Worm (Caenorhabditis elegans) whole organism, L3 larva: ENCODE results near the gene F33H12.1.
"Not testable (repeated sequence)": the region's sequence is repeated elsewhere in the genome, so short reads cannot be mapped to it uniquely, and the experiment has no call there.

Source experiments
- R02D3.7 ChIP-seq: fragments of 150-350 bp; optimal IDR thresholded peaks from 2 replicates; lab custom pipeline; 2014; ENCODE audit warnings: missing biosample characterization, missing genetic modification characterization
- ZK546.5 ChIP-seq: sonication (generic microtip); optimal IDR thresholded peaks from 2 replicates; lab custom pipeline; 2017; ENCODE audit warnings: missing biosample characterization, missing genetic modification characterization
- aly-2 ChIP-seq: fragments of 150-350 bp; optimal IDR thresholded peaks from 2 replicates; lab custom pipeline; 2014; ENCODE audit warnings: missing biosample characterization, missing genetic modification characterization
- ama-1 ChIP-seq: fragments of 150-350 bp; optimal IDR thresholded peaks from 2 replicates; lab custom pipeline; 2018
- ceh-28 ChIP-seq: fragments of 150-350 bp; optimal IDR thresholded peaks from 2 replicates; lab custom pipeline; 2014; ENCODE audit warnings: missing biosample characterization, missing genetic modification reagents, missing genetic modification characterization
- ceh-82 ChIP-seq: fragments of 150-350 bp; optimal IDR thresholded peaks from 2 replicates; lab custom pipeline; 2014; ENCODE audit warnings: missing biosample characterization, missing genetic modification characterization
- ceh-9 ChIP-seq: sonication (generic microtip); optimal IDR thresholded peaks from 2 replicates; lab custom pipeline; 2018; ENCODE audit warnings: missing biosample characterization, missing genetic modification characterization
- egl-27 ChIP-seq: sonication (generic microtip); optimal IDR thresholded peaks from 4 replicates; lab custom pipeline; 2017; ENCODE audit warnings: missing biosample characterization, missing genetic modification reagents, missing genetic modification characterization
- egl-5 ChIP-seq: fragments of 150-350 bp; optimal IDR thresholded peaks from 2 replicates; lab custom pipeline; 2017; ENCODE audit warnings: missing biosample characterization, missing genetic modification reagents, missing genetic modification characterization, inconsistent platforms
- elt-1 ChIP-seq: fragments of 150-350 bp; optimal IDR thresholded peaks from 2 replicates; lab custom pipeline; 2014; ENCODE audit warnings: missing biosample characterization, missing genetic modification characterization
- elt-2 ChIP-seq: sonication (generic microtip); optimal IDR thresholded peaks from 2 replicates; lab custom pipeline; 2016; ENCODE audit warnings: missing genetic modification reagents, mild to moderate bottlenecking, missing genetic modification characterization, missing compliant biosample characterization
- elt-3 ChIP-seq, 3 experiments: fragments of 150-350 bp in 1 of 3; sonication (generic microtip) in 2 of 3; optimal IDR thresholded peaks; 2 replicates in 2 of 3; 4 replicates in 1 of 3; lab custom pipeline; 2014 to 2017; ENCODE audit warnings: missing biosample characterization in 3 of 3, missing genetic modification characterization in 3 of 3
- fkh-10 ChIP-seq: sonication (generic microtip); optimal IDR thresholded peaks from 2 replicates; lab custom pipeline; 2017; ENCODE audit warnings: missing biosample characterization, missing genetic modification reagents, missing genetic modification characterization
- fkh-2 ChIP-seq: fragments of 150-350 bp; optimal IDR thresholded peaks from 2 replicates; lab custom pipeline; 2014; ENCODE audit warnings: missing biosample characterization, missing genetic modification reagents, missing genetic modification characterization
- hmg-11 ChIP-seq: sonication (generic microtip); optimal IDR thresholded peaks from 2 replicates; lab custom pipeline; 2016; ENCODE audit warnings: missing genetic modification characterization, missing compliant biosample characterization
- jun-1 ChIP-seq: fragments of 150-350 bp; optimal IDR thresholded peaks from 2 replicates; lab custom pipeline; 2014; ENCODE audit warnings: missing biosample characterization, missing genetic modification reagents, missing genetic modification characterization
- lin-15B ChIP-seq: fragments of 150-350 bp; optimal IDR thresholded peaks from 2 replicates; lab custom pipeline; 2014; ENCODE audit warnings: missing biosample characterization, missing genetic modification characterization
- lin-39 ChIP-seq: fragments of 150-350 bp; optimal IDR thresholded peaks from 2 replicates; lab custom pipeline; 2018; ENCODE audit warnings: missing biosample characterization, missing genetic modification reagents, missing genetic modification characterization
- lsy-12 ChIP-seq: sonication (generic microtip); optimal IDR thresholded peaks from 2 replicates; lab custom pipeline; 2016; ENCODE audit warnings: mild to moderate bottlenecking, missing genetic modification characterization, missing compliant biosample characterization
- mdl-1 ChIP-seq: fragments of 150-350 bp; optimal IDR thresholded peaks from 2 replicates; lab custom pipeline; 2014; ENCODE audit warnings: missing biosample characterization, missing genetic modification characterization
- mml-1 ChIP-seq: fragments of 150-350 bp; sonication (generic microtip); optimal IDR thresholded peaks from 3 replicates; lab custom pipeline; 2014; ENCODE audit warnings: missing biosample characterization, missing genetic modification characterization
- nfya-1 ChIP-seq: sonication (generic microtip); optimal IDR thresholded peaks from 2 replicates; lab custom pipeline; 2017; ENCODE audit warnings: missing genetic modification characterization, mild to moderate bottlenecking, missing compliant biosample characterization, antibody characterized with exemption, moderate library complexity; ENCODE audit not compliant: insufficient read depth
- nhr-11 ChIP-seq: fragments of 150-350 bp; optimal IDR thresholded peaks from 2 replicates; lab custom pipeline; 2014; ENCODE audit warnings: missing biosample characterization, missing genetic modification characterization
- nhr-12 ChIP-seq: fragments of 150-350 bp; optimal IDR thresholded peaks from 2 replicates; lab custom pipeline; 2014; ENCODE audit warnings: missing biosample characterization, missing genetic modification characterization
- nhr-23 ChIP-seq: fragments of 150-350 bp; optimal IDR thresholded peaks from 2 replicates; lab custom pipeline; 2014; ENCODE audit warnings: missing biosample characterization, missing genetic modification reagents, missing genetic modification characterization
- nhr-237 ChIP-seq: fragments of 150-350 bp; optimal IDR thresholded peaks from 2 replicates; lab custom pipeline; 2014; ENCODE audit warnings: missing biosample characterization, missing genetic modification characterization
- nhr-25 ChIP-seq: sonication (generic microtip); optimal IDR thresholded peaks from 2 replicates; lab custom pipeline; 2017; ENCODE audit warnings: missing biosample characterization, missing genetic modification characterization
- nhr-28 ChIP-seq: fragments of 150-350 bp; optimal IDR thresholded peaks from 2 replicates; lab custom pipeline; 2014; ENCODE audit warnings: missing biosample characterization, missing genetic modification characterization
- nhr-43 ChIP-seq: sonication (generic microtip); optimal IDR thresholded peaks from 2 replicates; lab custom pipeline; 2016; ENCODE audit warnings: mild to moderate bottlenecking, missing genetic modification characterization, missing compliant biosample characterization; ENCODE audit not compliant: poor library complexity, severe bottlenecking
- nhr-67 ChIP-seq: fragments of 150-350 bp; optimal IDR thresholded peaks from 2 replicates; lab custom pipeline; 2014; ENCODE audit warnings: missing biosample characterization, missing genetic modification characterization
- nhr-76 ChIP-seq: fragments of 150-350 bp; sonication (generic microtip); optimal IDR thresholded peaks from 5 replicates; lab custom pipeline; 2014; ENCODE audit warnings: missing biosample characterization, missing genetic modification characterization
- nhr-77 ChIP-seq: fragments of 150-350 bp; optimal IDR thresholded peaks from 2 replicates; lab custom pipeline; 2014; ENCODE audit warnings: missing biosample characterization, missing genetic modification characterization
- pha-4 ChIP-seq: fragments of 150-350 bp; optimal IDR thresholded peaks from 2 replicates; lab custom pipeline; 2014; ENCODE audit warnings: missing biosample characterization, missing genetic modification reagents, missing genetic modification characterization
- pqm-1 ChIP-seq: fragments of 150-350 bp; optimal IDR thresholded peaks from 2 replicates; lab custom pipeline; 2017; ENCODE audit warnings: missing biosample characterization, missing genetic modification characterization, inconsistent platforms
- sea-2 ChIP-seq: fragments of 150-350 bp; sonication (generic microtip); optimal IDR thresholded peaks from 4 replicates; lab custom pipeline; 2014; ENCODE audit warnings: missing biosample characterization, missing genetic modification reagents, missing genetic modification characterization
- skn-1 ChIP-seq: fragments of 150-350 bp; optimal IDR thresholded peaks from 2 replicates; lab custom pipeline; 2014; ENCODE audit warnings: missing biosample characterization, missing genetic modification characterization
- snpc-4 ChIP-seq: fragments of 150-350 bp; optimal IDR thresholded peaks from 2 replicates; lab custom pipeline; 2014; ENCODE audit warnings: missing biosample characterization, missing genetic modification characterization
- tbx-2 ChIP-seq: sonication (generic microtip); optimal IDR thresholded peaks from 2 replicates; lab custom pipeline; 2016; ENCODE audit warnings: mild to moderate bottlenecking, missing genetic modification characterization, missing compliant biosample characterization
- unc-39 ChIP-seq: sonication (generic microtip); optimal IDR thresholded peaks from 4 replicates; lab custom pipeline; 2017; ENCODE audit warnings: missing biosample characterization, missing genetic modification characterization
- unc-62 ChIP-seq: fragments of 150-350 bp; sonication (generic microtip); optimal IDR thresholded peaks from 4 replicates; lab custom pipeline; 2014; ENCODE audit warnings: missing biosample characterization, missing genetic modification reagents, missing genetic modification characterization
- zag-1 ChIP-seq: fragments of 150-350 bp; optimal IDR thresholded peaks from 2 replicates; lab custom pipeline; 2014; ENCODE audit warnings: missing biosample characterization, missing genetic modification characterization
- ztf-4 ChIP-seq: fragments of 150-350 bp; optimal IDR thresholded peaks from 2 replicates; lab custom pipeline; 2014; ENCODE audit warnings: missing biosample characterization, missing genetic modification characterization

Gene F33H12.1

ce11 chrII:2641777-2642176 lies 41.5 kb downstream of the F33H12.1 start, which contains the start of gene F22E5.7:
Gene F22E5.7, plus strand, starts transcription at chrII:2642077.
- TF ChIP-seq lsy-12 (tag; lab: Kevin White, UChicago) = no peak
- TF ChIP-seq nhr-76 (tag; lab: Kevin White, UChicago) = no peak
- no peak for TF ChIP-seq R02D3.7 (tag; lab: Kevin White, UChicago)
- no peak for TF ChIP-seq hmg-11
- TF ChIP-seq unc-62 = no peak
- TF ChIP-seq ama-1 = no peak
- TF ChIP-seq nfya-1 (tag; lab: Kevin White, UChicago) = no peak
- TF ChIP-seq pqm-1 = no peak

- TF ChIP-seq pqm-1 = no peak
- no peak for TF ChIP-seq zag-1 (tag; lab: Kevin White, UChicago)
- no peak for TF ChIP-seq egl-5 (tag; lab: Kevin White, UChicago)
- no peak for TF ChIP-seq ceh-82
- TF ChIP-seq nhr-28 = no peak
- TF ChIP-seq ama-1 = no peak
- no peak for TF ChIP-seq ztf-4 (tag; lab: Kevin White, UChicago)
- TF ChIP-seq nhr-12 = no peak
- no peak for TF ChIP-seq elt-1 (tag; lab: Kevin White, UChicago)
- TF ChIP-seq lin-39 = no peak
- no peak for TF ChIP-seq nfya-1 (tag; lab: Kevin White, UChicago)
- no peak for TF ChIP-seq ZK546.5 (tag; lab: Kevin White, UChicago)
- no peak for TF ChIP-seq unc-39 (tag; lab: Kevin White, UChicago)
- TF ChIP-seq unc-62 = no peak
- TF ChIP-seq elt-2 (tag; lab: Kevin White, UChicago) = no peak
- TF ChIP-seq fkh-2 = no peak
- TF ChIP-seq nhr-67 = no peak
- TF ChIP-seq jun-1 = no peak
- no peak for TF ChIP-seq nhr-77 (tag; lab: Kevin White, UChicago)
- TF ChIP-seq elt-3 (tag; optimal IDR thresholded peaks at IDR 0.05; lab: Kevin White, UChicago) = no peak
These were observed 44.2 kb downstream of the F33H12.1 start, which contains the start of gene F22E5.11 for ce11 chrII:2644498-2644897. Gene F22E5.11, minus strand, starts transcription at chrII:2644598.

ce11 chrII:2646756-2647155 lies 46.5 kb downstream of the F33H12.1 start, which contains the start of gene F22E5.12:
Gene F22E5.12, minus strand, starts transcription at chrII:2646856.
- not testable (repeated sequence) for TF ChIP-seq nhr-28; nhr-237; zag-1 (tag; lab: Kevin White, UChicago)

ce11 chrII:2649015-2649414 lies 48.7 kb downstream of the F33H12.1 start:
- no peak for TF ChIP-seq sea-2 (GFP tag; lab: Kevin White, UChicago)
- TF ChIP-seq egl-27 (tag; lab: Kevin White, UChicago) = no peak
- TF ChIP-seq lsy-12 (tag; lab: Kevin White, UChicago) = no peak
- no peak for TF ChIP-seq lin-39
- no peak for TF ChIP-seq ceh-82
- TF ChIP-seq nhr-11 (tag; lab: Kevin White, UChicago) = no peak
- no peak for TF ChIP-seq unc-62
- no peak for TF ChIP-seq elt-3 (tag; optimal IDR thresholded peaks at IDR 0.05; lab: Kevin White, UChicago)
- TF ChIP-seq aly-2 (tag; lab: Kevin White, UChicago) = no peak
- TF ChIP-seq snpc-4 (tag; lab: Kevin White, UChicago) = peak; percentile 7
- peak; percentile 51 for TF ChIP-seq nfya-1 (tag; lab: Kevin White, UChicago)
- no peak for TF ChIP-seq elt-1 (tag; lab: Kevin White, UChicago)
- no peak for TF ChIP-seq ceh-28 (tag; lab: Kevin White, UChicago)
- no peak for TF ChIP-seq lin-15B
- no peak for TF ChIP-seq skn-1 (tag; lab: Kevin White, UChicago)
- no peak for TF ChIP-seq nhr-23
- no peak for TF ChIP-seq nhr-43
- TF ChIP-seq pha-4 = peak; percentile 43
- TF ChIP-seq hmg-11 = peak; percentile 34
- TF ChIP-seq ztf-4 (tag; lab: Kevin White, UChicago) = no peak
- TF ChIP-seq mdl-1 (tag; lab: Kevin White, UChicago) = no peak
- no peak for TF ChIP-seq nhr-25 (tag; lab: Kevin White, UChicago)
- no peak for TF ChIP-seq jun-1
- no peak for TF ChIP-seq mml-1 (tag; lab: Kevin White, UChicago)
- TF ChIP-seq nhr-237 = no peak
- no peak for TF ChIP-seq ZK546.5 (tag; lab: Kevin White, UChicago)
- TF ChIP-seq fkh-10 (GFP tag; lab: Kevin White, UChicago) = no peak
- TF ChIP-seq R02D3.7 (tag; lab: Kevin White, UChicago) = no peak
- no peak for TF ChIP-seq ceh-9 (tag; lab: Kevin White, UChicago)
- TF ChIP-seq unc-39 (tag; lab: Kevin White, UChicago) = no peak
- no peak for TF ChIP-seq tbx-2
- TF ChIP-seq, all 47 proteins: peak for 4
